Worm (Caenorhabditis elegans): Measurements from ENCODE around the gene B0034.5.

ce11 chrII:5974878-5975277 lies at the start of gene B0034.5:
- no peak for TF ChIP-seq nhr-12 (tag; optimal IDR thresholded peaks at IDR 0.05)
- TF ChIP-seq lin-39 (tag; optimal IDR thresholded peaks at IDR 0.05) = no peak
- no peak for TF ChIP-seq aly-2 (tag; optimal IDR thresholded peaks at IDR 0.05)
- no peak for TF ChIP-seq F13H6.1 (tag; optimal IDR thresholded peaks at IDR 0.05)
- TF ChIP-seq nhr-23 (tag; optimal IDR thresholded peaks at IDR 0.05) = no peak
- no peak for TF ChIP-seq ztf-11 (tag; optimal IDR thresholded peaks at IDR 0.05)
- no peak for TF ChIP-seq dmd-4 (tag; optimal IDR thresholded peaks at IDR 0.05)
- no peak for TF ChIP-seq ceh-82 (tag; optimal IDR thresholded peaks at IDR 0.05)

Measured in whole organism, L2 larva.